Worm (Caenorhabditis elegans) whole organism, midembryonic: ENCODE measurements around the gene tost-1.

ENCODE experiments used
- T22C8.4 ChIP-seq: fragments of 200-800 bp; sonication (Bioruptor generic); IDR thresholded peaks from 2 replicates; pipeline ENCODE4 v1.3.6; 2022; ENCODE audit warnings: missing genetic modification characterization, missing compliant biosample characterization
- cog-1 ChIP-seq: sonication (generic microtip); optimal IDR thresholded peaks from 2 replicates; lab custom pipeline; 2016; ENCODE audit warnings: missing genetic modification characterization, missing compliant biosample characterization
- flt-1 ChIP-seq: fragments of 200-800 bp; sonication (Bioruptor generic); IDR thresholded peaks from 2 replicates; pipeline ENCODE4 v1.3.6; 2022; ENCODE audit warnings: missing genetic modification characterization, missing compliant biosample characterization
- klf-2 ChIP-seq: fragments of 200-800 bp; sonication (Bioruptor generic); conservative IDR thresholded peaks from 2 replicates; pipeline ENCODE4 v1.3.6; 2022; ENCODE audit warnings: missing genetic modification reagents, missing genetic modification characterization, missing compliant biosample characterization
- med-1 ChIP-seq: sonication (generic microtip); optimal IDR thresholded peaks from 2 replicates; lab custom pipeline; 2017; ENCODE audit warnings: missing genetic modification characterization, mild to moderate bottlenecking, missing compliant biosample characterization, antibody characterized with exemption, missing genetic modification reagents; ENCODE audit not compliant: insufficient read depth
- ref-1 ChIP-seq: fragments of 200-800 bp; sonication (Bioruptor generic); conservative IDR thresholded peaks from 2 replicates; pipeline ENCODE4 v1.3.6; 2022; ENCODE audit warnings: missing genetic modification reagents, missing genetic modification characterization, missing compliant biosample characterization
- tab-1 ChIP-seq: fragments of 200-800 bp; sonication (Bioruptor generic); IDR thresholded peaks from 2 replicates; pipeline ENCODE4 v1.3.6; 2022; ENCODE audit warnings: missing genetic modification characterization, missing compliant biosample characterization
- ztf-23 ChIP-seq: fragments of 200-800 bp; sonication (Bioruptor generic); IDR thresholded peaks from 2 replicates; pipeline ENCODE4 v1.3.6; 2022; ENCODE audit warnings: missing genetic modification reagents, missing genetic modification characterization, missing compliant biosample characterization
- ztf-29 ChIP-seq: fragments of 200-800 bp; sonication (Bioruptor generic); IDR thresholded peaks from 2 replicates; pipeline ENCODE4 v1.3.6; 2022; ENCODE audit warnings: missing genetic modification reagents, missing genetic modification characterization, missing compliant biosample characterization

Gene tost-1

DNA sequence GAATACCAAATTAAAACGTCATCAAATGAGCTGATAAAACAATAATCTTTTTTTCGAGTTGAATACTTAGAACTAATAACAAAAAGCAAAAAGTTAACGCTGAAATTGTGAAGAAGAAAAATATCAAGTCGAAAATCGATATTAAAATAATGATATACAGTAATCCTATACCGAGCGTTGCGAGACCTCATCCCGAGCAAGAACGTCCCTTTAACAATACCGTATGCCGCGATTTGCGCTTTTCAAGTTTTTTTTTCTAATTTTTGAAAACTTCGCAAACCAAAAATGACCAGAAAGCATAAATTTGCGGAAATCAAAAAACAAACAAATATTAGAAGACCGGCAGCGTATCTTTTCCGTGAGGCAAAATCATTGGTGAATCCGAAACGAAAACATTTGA is 12.9 kb upstream of the tost-1 start, which contains the start of gene F26F4.5:
Gene F26F4.5, minus strand, starts transcription at position 256 of the 400 bp plus-strand sequence.
- TF ChIP-seq flt-1 (GFP tag; lab: Robert Waterston, UW) (no peak), ref-1 (no peak), cog-1 (tag; lab: Kevin White, UChicago) (no peak), tab-1 (GFP tag; lab: Robert Waterston, UW) (no peak), klf-2 (GFP tag; lab: Robert Waterston, UW) (no peak), T22C8.4 (GFP tag; lab: Robert Waterston, UW) (no peak), med-1 (no peak), ztf-29 (GFP tag; lab: Robert Waterston, UW) (no peak), ztf-23 (GFP tag; lab: Robert Waterston, UW) (no peak)

DNA sequence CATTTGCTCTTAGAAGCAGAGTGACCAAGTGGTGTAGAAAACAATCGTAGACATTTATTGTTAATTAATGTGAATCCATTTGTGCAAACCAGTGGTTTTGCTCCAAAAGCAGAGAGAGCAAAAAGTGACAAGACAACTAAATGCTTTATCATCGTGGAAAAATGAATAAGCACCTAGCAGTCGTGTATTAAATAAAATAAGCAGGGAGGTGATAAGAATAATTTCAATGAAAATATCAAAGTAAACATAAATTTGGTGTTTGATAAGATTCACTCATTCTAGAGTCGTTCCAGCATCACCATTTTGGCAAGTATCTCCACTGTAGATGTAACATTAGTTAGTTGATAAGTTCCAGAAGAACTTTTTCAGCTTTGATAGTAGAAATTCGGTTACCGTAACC is 9.2 kb upstream of the tost-1 start, which contains the start of gene clec-6:
Gene clec-6, minus strand, starts transcription at position 154 of the 400 bp plus-strand sequence.
- TF ChIP-seq ref-1 (no peak), med-1 (no peak), T22C8.4 (GFP tag; lab: Robert Waterston, UW) (no peak), flt-1 (GFP tag; lab: Robert Waterston, UW) (no peak), klf-2 (GFP tag; lab: Robert Waterston, UW) (no peak), tab-1 (GFP tag; lab: Robert Waterston, UW) (no peak), cog-1 (tag; lab: Kevin White, UChicago) (no peak), ztf-29 (GFP tag; lab: Robert Waterston, UW) (no peak), ztf-23 (GFP tag; lab: Robert Waterston, UW) (no peak)

DNA sequence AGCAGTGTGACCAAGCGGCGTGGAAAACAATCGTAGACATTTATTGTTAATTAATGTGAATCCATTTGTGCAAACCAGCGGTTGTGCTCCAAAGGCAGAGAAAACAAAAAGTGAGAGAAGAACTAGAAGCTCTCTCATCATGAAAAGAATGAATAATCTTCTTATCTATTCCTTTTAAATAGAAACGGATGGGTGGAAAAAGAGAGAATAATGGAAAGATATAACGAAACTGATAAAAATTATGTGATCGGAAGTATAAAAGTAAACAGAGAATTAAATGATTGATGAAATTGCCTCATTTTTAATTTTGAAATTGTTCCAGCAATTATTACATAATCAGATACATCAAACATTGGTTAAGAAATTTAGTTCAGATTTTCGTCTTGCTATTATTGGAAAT is 5.3 kb upstream of the tost-1 start, which contains the start of gene clec-5:
Gene clec-5, minus strand, starts transcription at position 178 of the 400 bp plus-strand sequence.
- TF ChIP-seq T22C8.4 (GFP tag; lab: Robert Waterston, UW) (no peak), ref-1 (no peak), ztf-23 (GFP tag; lab: Robert Waterston, UW) (no peak), klf-2 (GFP tag; lab: Robert Waterston, UW) (no peak), tab-1 (GFP tag; lab: Robert Waterston, UW) (no peak), med-1 (no peak), flt-1 (GFP tag; lab: Robert Waterston, UW) (no peak), ztf-29 (GFP tag; lab: Robert Waterston, UW) (no peak), cog-1 (tag; lab: Kevin White, UChicago) (no peak)

DNA sequence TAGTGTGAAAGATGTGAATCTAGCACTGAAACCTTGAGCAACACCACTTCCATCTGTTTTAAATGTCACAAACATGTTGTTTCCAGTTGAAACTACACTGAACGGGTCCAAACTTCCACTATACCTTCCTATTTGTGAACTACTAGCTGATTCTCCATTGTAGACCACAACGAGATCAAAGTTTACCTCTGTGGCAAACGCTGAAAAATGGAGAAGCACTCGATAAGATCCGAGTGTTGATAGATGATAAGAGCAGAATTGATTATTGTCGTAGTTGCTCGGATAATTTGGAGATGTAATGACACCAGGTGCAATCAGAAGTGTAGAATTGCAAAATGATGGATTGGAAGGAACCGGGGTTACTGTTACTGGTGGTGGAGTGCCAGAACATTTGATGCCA is 3.8 kb upstream of the tost-1 start:
- TF ChIP-seq tab-1 (GFP tag; lab: Robert Waterston, UW), result no peak
- no peak for TF ChIP-seq flt-1 (GFP tag; lab: Robert Waterston, UW)
- TF ChIP-seq ztf-23 (GFP tag; lab: Robert Waterston, UW), result no peak
- no peak for TF ChIP-seq klf-2 (GFP tag; lab: Robert Waterston, UW)
- TF ChIP-seq T22C8.4 (GFP tag; lab: Robert Waterston, UW), result no peak
- no peak for TF ChIP-seq med-1
- TF ChIP-seq cog-1 (tag; lab: Kevin White, UChicago), result no peak
- no peak for TF ChIP-seq ztf-29 (GFP tag; lab: Robert Waterston, UW)
- no peak for TF ChIP-seq ref-1

DNA sequence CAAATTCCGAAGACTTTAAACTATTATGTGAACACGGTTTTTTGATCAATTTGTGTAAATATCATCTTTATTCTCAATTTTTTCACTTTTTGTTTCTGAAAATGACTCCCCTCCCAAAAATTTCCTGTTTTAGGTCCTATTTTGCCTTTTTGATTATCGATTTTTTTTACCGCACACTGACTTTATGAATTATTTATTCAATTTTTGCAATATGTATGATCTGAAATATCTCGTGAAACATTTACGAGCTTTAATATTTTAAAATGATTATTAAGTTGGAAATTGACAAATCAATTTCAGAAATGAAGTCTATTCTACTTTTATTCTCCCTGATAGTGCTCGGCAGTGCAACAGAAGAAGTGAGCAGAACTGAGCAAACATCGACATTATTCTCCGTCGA is 1.3 kb upstream of the tost-1 start, which contains the start of gene C35D10.1:
Gene C35D10.1, plus strand, starts transcription at position 301 of the 400 bp plus-strand sequence.
- no peak for TF ChIP-seq T22C8.4 (GFP tag; lab: Robert Waterston, UW)
- no peak for TF ChIP-seq ref-1
- no peak for TF ChIP-seq flt-1 (GFP tag; lab: Robert Waterston, UW)
- TF ChIP-seq cog-1 (tag; lab: Kevin White, UChicago), result no peak
- TF ChIP-seq med-1, result no peak
- no peak for TF ChIP-seq ztf-29 (GFP tag; lab: Robert Waterston, UW)
- no peak for TF ChIP-seq tab-1 (GFP tag; lab: Robert Waterston, UW)
- TF ChIP-seq ztf-23 (GFP tag; lab: Robert Waterston, UW), result no peak
- TF ChIP-seq klf-2 (GFP tag; lab: Robert Waterston, UW), result no peak

- TF ChIP-seq flt-1 (GFP tag; lab: Robert Waterston, UW), result no peak
- TF ChIP-seq tab-1 (GFP tag; lab: Robert Waterston, UW), result no peak
- TF ChIP-seq klf-2 (GFP tag; lab: Robert Waterston, UW), result no peak
These were observed 2.4 kb downstream of the tost-1 start for ce11 chrIII:4875663-4876062.

DNA sequence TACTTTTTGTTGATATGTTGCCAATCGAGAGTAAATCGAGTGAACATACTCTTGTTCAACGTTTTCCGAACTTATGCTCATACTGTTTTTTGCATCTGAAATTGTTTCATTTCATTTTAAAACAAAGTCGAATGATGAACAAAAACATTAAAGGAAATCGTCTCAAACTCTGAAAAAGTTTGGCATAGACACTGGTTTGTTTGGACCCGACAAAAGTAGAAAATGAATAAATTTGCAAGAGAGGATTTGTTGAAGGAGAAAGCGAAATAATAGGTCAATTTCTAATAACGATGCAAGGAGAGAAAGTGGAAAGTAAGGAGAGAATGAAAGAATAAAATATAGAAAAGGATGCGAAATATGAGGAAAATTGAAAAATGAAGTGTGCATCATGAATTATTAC is 3.4 kb downstream of the tost-1 start, which contains the start of gene C35D10.12:
Gene C35D10.12, minus strand, starts transcription at position 101 of the 400 bp plus-strand sequence.
- TF ChIP-seq ztf-29 (GFP tag; lab: Robert Waterston, UW), result no peak
- no peak for TF ChIP-seq tab-1 (GFP tag; lab: Robert Waterston, UW)
- TF ChIP-seq flt-1 (GFP tag; lab: Robert Waterston, UW), result no peak
- no peak for TF ChIP-seq ztf-23 (GFP tag; lab: Robert Waterston, UW)
- no peak for TF ChIP-seq T22C8.4 (GFP tag; lab: Robert Waterston, UW)
- no peak for TF ChIP-seq klf-2 (GFP tag; lab: Robert Waterston, UW)
- TF ChIP-seq cog-1 (tag; lab: Kevin White, UChicago), result no peak
- no peak for TF ChIP-seq ref-1
- TF ChIP-seq med-1, result no peak

DNA sequence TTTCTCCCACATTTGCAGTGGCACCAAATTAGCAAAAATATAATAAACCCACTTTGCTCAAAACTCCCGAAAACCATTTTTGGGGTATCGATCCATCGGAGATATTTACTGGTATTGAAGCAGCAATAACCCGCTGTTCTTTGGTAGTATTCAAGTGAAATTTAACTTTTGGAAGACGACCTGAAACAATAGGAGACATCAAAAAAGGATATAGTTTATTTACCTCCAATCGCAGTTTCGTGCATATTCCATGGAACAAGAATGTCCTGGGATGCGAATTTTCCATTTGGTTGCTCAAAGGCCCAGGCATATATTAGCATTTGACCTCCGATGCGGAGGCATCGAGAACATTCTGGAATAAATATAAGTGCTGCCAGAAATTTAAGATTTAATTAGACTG is 4.7 kb downstream of the tost-1 start:
- no peak for TF ChIP-seq klf-2 (GFP tag; lab: Robert Waterston, UW)
- no peak for TF ChIP-seq ref-1
- no peak for TF ChIP-seq cog-1 (tag; lab: Kevin White, UChicago)
- TF ChIP-seq tab-1 (GFP tag; lab: Robert Waterston, UW), result no peak

DNA sequence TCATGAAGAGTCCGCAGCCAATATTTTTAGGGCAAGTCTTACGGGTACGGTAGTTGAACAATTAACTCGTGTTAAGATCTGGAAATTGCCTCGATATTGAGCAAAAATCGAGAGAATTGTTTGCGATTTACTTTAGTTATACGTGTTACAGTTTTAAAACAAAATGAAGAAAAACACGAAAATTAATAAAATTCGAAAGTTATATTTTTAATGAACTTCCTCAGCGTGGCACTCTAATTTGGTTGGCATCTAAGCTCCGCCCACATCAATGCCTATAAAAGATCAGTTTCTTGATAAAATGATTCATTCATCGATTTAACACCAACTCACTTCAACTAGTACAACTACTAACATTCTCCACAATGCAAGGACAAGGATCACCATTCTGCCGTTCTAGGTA is 7.6 kb downstream of the tost-1 start, which contains the start of gene gipc-1:
Gene gipc-1, plus strand, starts transcription at position 301 of the 400 bp plus-strand sequence.
- no peak for TF ChIP-seq flt-1 (GFP tag; lab: Robert Waterston, UW)
- TF ChIP-seq cog-1 (tag; lab: Kevin White, UChicago), result no peak
- no peak for TF ChIP-seq klf-2 (GFP tag; lab: Robert Waterston, UW)
- no peak for TF ChIP-seq med-1
- TF ChIP-seq ref-1, result no peak
- TF ChIP-seq ztf-29 (GFP tag; lab: Robert Waterston, UW), result no peak
- no peak for TF ChIP-seq ztf-23 (GFP tag; lab: Robert Waterston, UW)
- TF ChIP-seq tab-1 (GFP tag; lab: Robert Waterston, UW), result no peak

ce11 chrIII:4868643-4869042 is 9.5 kb downstream of the tost-1 start, which contains the start of the genes msd-4 and C35D10.3:
TSS of gene msd-4 (minus strand) at chrIII:4868743.
TSS of gene C35D10.3 (plus strand) at chrIII:4868921.
- TF ChIP-seq ztf-23 (GFP tag; lab: Robert Waterston, UW), result no peak
- no peak for TF ChIP-seq klf-2 (GFP tag; lab: Robert Waterston, UW)
- no peak for TF ChIP-seq ref-1
- TF ChIP-seq tab-1 (GFP tag; lab: Robert Waterston, UW), result no peak
- TF ChIP-seq cog-1 (tag; lab: Kevin White, UChicago), result no peak
- no peak for TF ChIP-seq T22C8.4 (GFP tag; lab: Robert Waterston, UW)
- TF ChIP-seq ztf-29 (GFP tag; lab: Robert Waterston, UW), result no peak
- TF ChIP-seq flt-1 (GFP tag; lab: Robert Waterston, UW), result no peak
- TF ChIP-seq med-1, result no peak
